Fruit fly (Drosophila melanogaster): ENCODE measurements around the gene CG33510.

CG33510 gene

DNA sequence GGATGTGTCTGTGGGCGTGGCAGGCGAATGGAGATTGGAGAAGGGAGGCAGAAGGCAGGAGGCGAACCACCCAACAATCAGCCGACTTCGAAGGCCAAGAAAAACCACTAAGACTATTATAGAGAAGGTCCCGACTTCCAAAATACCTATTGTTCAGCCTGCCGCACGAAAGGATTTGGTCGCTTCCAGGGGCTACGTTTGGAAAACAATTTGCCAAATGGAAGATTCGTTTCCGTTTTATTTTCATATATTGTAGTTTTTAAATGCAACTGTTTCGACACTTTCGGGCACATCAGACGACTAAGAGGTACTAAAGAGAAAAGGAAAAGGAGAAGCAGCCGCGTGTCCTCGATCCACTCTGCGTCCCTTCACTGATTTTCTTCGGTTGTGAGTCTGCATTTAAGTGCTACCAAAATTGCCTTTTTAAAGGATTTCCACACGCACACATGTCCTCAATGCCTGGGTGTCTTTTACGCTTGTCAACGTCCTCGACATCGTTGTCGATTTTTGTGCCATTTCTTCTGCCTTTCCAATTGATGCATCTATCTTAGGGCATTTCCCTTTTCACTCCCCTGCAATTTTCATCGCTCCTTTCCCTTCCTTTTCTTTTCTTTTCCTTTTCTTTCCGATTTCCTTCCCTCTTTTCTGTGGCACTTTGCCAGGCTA lies 48.3 kb downstream of the CG33510 start:
- TF ChIP-seq Sin3A (optimal IDR thresholded peaks at IDR 0.05) (no peak), h (optimal IDR thresholded peaks at IDR 0.05) (no peak), Myc (optimal IDR thresholded peaks at IDR 0.05) (no peak), insv (optimal IDR thresholded peaks at IDR 0.05) (no peak)

DNA sequence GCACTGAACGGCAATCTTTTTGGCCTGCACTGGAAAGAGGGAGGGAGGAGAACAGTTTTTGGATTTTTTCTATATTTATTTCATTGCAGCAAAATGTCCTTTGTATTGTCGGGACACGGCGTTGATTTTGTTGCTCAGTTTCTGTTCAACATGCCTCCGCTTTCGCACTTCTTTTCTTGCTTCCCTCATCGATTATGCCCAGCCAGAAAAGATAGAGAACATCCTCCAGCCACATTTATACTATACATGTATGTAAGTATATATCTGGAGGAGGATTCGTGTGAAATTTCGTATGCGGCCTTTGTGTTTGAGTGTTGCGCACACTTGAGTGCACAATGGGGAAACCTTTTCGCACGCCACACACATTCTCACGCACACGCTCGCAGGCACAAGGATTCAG lies 49.7 kb downstream of the CG33510 start:
- TF ChIP-seq h (optimal IDR thresholded peaks at IDR 0.05), result no peak
- TF ChIP-seq Sin3A (optimal IDR thresholded peaks at IDR 0.05), result no peak
- TF ChIP-seq Myc (optimal IDR thresholded peaks at IDR 0.05), result no peak
- no peak for TF ChIP-seq ttk (optimal IDR thresholded peaks at IDR 0.05)
- no peak for TF ChIP-seq psq (optimal IDR thresholded peaks at IDR 0.05)
- no peak for TF ChIP-seq insv (optimal IDR thresholded peaks at IDR 0.05)

DNA sequence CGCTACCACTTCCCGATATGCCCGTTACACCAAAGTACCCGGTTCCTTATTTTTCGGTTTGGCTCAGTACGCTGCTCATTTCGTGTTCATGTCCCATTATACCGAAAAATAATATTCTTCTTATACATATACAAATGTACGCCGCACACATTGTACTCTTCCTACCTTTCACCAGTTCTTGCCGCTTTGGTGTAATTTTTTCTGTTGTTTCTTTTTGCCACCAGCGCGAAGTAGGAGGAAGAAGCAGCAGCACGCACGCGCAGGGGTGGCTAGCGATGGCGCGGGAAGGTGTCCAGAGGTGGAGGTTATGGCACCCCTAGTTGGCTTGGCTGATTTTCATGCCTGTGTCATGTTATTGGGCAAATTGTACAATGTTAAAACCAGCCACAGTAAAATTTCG lies 50.8 kb downstream of the CG33510 start:
- no peak for TF ChIP-seq psq (optimal IDR thresholded peaks at IDR 0.05)
- TF ChIP-seq h (optimal IDR thresholded peaks at IDR 0.05), result no peak
- no peak for TF ChIP-seq insv (optimal IDR thresholded peaks at IDR 0.05)
- TF ChIP-seq Sin3A (optimal IDR thresholded peaks at IDR 0.05), result no peak
- TF ChIP-seq ttk (optimal IDR thresholded peaks at IDR 0.05), result no peak
- TF ChIP-seq Myc (optimal IDR thresholded peaks at IDR 0.05), result no peak

All from Kc167 (cell line).